Worm (Caenorhabditis elegans) whole organism, L2 larva: Measurements from ENCODE around the gene C11E4.8.

Experiments
- ZK546.5 ChIP-seq: sonication (generic microtip); optimal IDR thresholded peaks from 2 replicates; lab custom pipeline; 2017; ENCODE audit warnings: missing biosample characterization, missing genetic modification characterization
- aly-2 ChIP-seq: fragments of 150-350 bp; optimal IDR thresholded peaks from 2 replicates; lab custom pipeline; 2014; ENCODE audit warnings: missing biosample characterization, missing genetic modification characterization
- ama-1 ChIP-seq: fragments of 150-350 bp; optimal IDR thresholded peaks from 2 replicates; lab custom pipeline; 2018; ENCODE audit warnings: inconsistent platforms
- ceh-16 ChIP-seq: fragments of 150-350 bp; optimal IDR thresholded peaks from 2 replicates; lab custom pipeline; 2014; ENCODE audit warnings: missing biosample characterization, missing genetic modification characterization
- elt-3 ChIP-seq: sonication (generic microtip); optimal IDR thresholded peaks from 2 replicates; lab custom pipeline; 2017; ENCODE audit warnings: missing biosample characterization, missing genetic modification characterization
- nhr-237 ChIP-seq: fragments of 150-350 bp; optimal IDR thresholded peaks from 2 replicates; lab custom pipeline; 2014; ENCODE audit warnings: missing biosample characterization, missing genetic modification characterization
- nhr-77 ChIP-seq: fragments of 150-350 bp; optimal IDR thresholded peaks from 2 replicates; lab custom pipeline; 2014; ENCODE audit warnings: missing biosample characterization, missing genetic modification characterization
- sem-4 ChIP-seq: fragments of 150-350 bp; optimal IDR thresholded peaks from 2 replicates; lab custom pipeline; 2014; ENCODE audit warnings: missing biosample characterization, missing genetic modification reagents, missing genetic modification characterization

DNA sequence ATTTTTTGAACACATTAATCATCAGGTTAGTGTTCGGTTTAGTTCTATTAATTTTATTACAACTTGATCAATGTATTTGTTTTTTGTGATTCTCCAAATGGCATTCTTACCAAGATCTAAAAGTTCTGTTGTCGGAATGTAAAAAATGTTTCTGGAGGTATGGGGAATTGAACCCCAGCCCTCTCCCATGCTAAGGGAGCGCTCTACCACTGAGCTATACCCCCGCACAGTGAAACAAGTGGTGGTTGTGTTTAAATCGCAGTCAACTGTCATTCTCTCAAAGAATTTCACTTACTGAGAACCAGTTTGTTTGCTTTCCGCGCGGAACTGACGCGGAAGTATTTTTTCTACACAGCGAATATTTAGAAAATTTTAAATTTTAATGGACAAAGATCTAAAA, 17.5 kb downstream of the C11E4.8 start:
- TF ChIP-seq ceh-16 (tag; lab: Kevin White, UChicago) (no peak), nhr-237 (tag; lab: Kevin White, UChicago) (no peak), aly-2 (tag; lab: Kevin White, UChicago) (no peak), ZK546.5 (tag; lab: Kevin White, UChicago) (no peak), ama-1 (lab: Kevin White, UChicago) (no peak), nhr-77 (tag; lab: Kevin White, UChicago) (no peak), sem-4 (peak; percentile 12), elt-3 (tag; lab: Kevin White, UChicago) (no peak)
